Fruit fly (Drosophila melanogaster) whole organism, embryonic: ENCODE results near the gene CG3091.

Experiments used
- Atf-2 ChIP-seq: fragments of 200-800 bp; sonication (Bioruptor generic); optimal IDR thresholded peaks from 2 replicates; lab custom pipeline; 2016; ENCODE audit warnings: missing biosample characterization, missing genetic modification characterization
- CG10654 ChIP-seq: fragments of 200-800 bp; sonication (Bioruptor generic); optimal IDR thresholded peaks from 2 replicates; lab custom pipeline; 2016; ENCODE audit warnings: missing biosample characterization, missing genetic modification characterization
- CG11085 ChIP-seq: fragments of 200-800 bp; sonication (Bioruptor generic); IDR thresholded peaks from 2 replicates; pipeline ENCODE4 v1.3.6; 2022; ENCODE audit warnings: missing biosample characterization, missing genetic modification characterization
- CG11456 ChIP-seq: fragments of 200-800 bp; sonication (Bioruptor generic); IDR thresholded peaks from 3 replicates; pipeline ENCODE4 v1.3.6; 2022; ENCODE audit warnings: missing biosample characterization, missing genetic modification characterization
- CG13123 ChIP-seq: fragments of 200-800 bp; sonication (Bioruptor generic); optimal IDR thresholded peaks from 2 replicates; lab custom pipeline; 2016; ENCODE audit warnings: missing biosample characterization, missing genetic modification characterization
- CG14050 ChIP-seq: fragments of 200-800 bp; sonication (Bioruptor generic); IDR thresholded peaks from 3 replicates; pipeline ENCODE4 v1.3.6; 2022; ENCODE audit warnings: missing biosample characterization, missing genetic modification characterization
- CG16815 ChIP-seq: fragments of 200-800 bp; sonication (Bioruptor generic); optimal IDR thresholded peaks from 3 replicates; lab custom pipeline; 2017; ENCODE audit warnings: missing biosample characterization, mild to moderate bottlenecking, missing genetic modification characterization
- CG17385 ChIP-seq: fragments of 200-800 bp; sonication (Bioruptor generic); optimal IDR thresholded peaks from 3 replicates; lab custom pipeline; 2018; ENCODE audit warnings: missing biosample characterization, mild to moderate bottlenecking, missing genetic modification characterization
- CG2120 ChIP-seq: fragments of 200-800 bp; sonication (Bioruptor generic); optimal IDR thresholded peaks from 3 replicates; lab custom pipeline; 2016; ENCODE audit warnings: missing biosample characterization, missing genetic modification characterization
- CG31224 ChIP-seq: fragments of 200-800 bp; sonication (Bioruptor generic); IDR thresholded peaks from 2 replicates; pipeline ENCODE4 v1.3.6; 2022; ENCODE audit warnings: missing biosample characterization, missing genetic modification characterization
- CG4360 ChIP-seq: fragments of 200-800 bp; sonication (Bioruptor generic); IDR thresholded peaks from 2 replicates; pipeline ENCODE4 v1.3.6; 2022; ENCODE audit warnings: missing biosample characterization, missing genetic modification characterization
- CG4820 ChIP-seq: fragments of 200-800 bp; sonication (Bioruptor generic); optimal IDR thresholded peaks from 3 replicates; lab custom pipeline; 2016; ENCODE audit warnings: missing biosample characterization, missing genetic modification characterization
- CG6272 ChIP-seq: fragments of 200-800 bp; sonication (Bioruptor generic); IDR thresholded peaks from 2 replicates; pipeline ENCODE4 v1.3.6; 2022; ENCODE audit warnings: missing biosample characterization, missing genetic modification characterization
- CG6654 ChIP-seq: fragments of 200-800 bp; sonication (Bioruptor generic); optimal IDR thresholded peaks from 2 replicates; lab custom pipeline; 2017; ENCODE audit warnings: missing biosample characterization, mild to moderate bottlenecking, missing genetic modification characterization
- CG6683 ChIP-seq: fragments of 200-800 bp; sonication (Bioruptor generic); optimal IDR thresholded peaks from 2 replicates; lab custom pipeline; 2017; ENCODE audit warnings: missing biosample characterization, mild to moderate bottlenecking, missing genetic modification characterization, missing genetic modification reagents
- CG7357 ChIP-seq: fragments of 200-800 bp; sonication (Bioruptor generic); IDR thresholded peaks from 3 replicates; pipeline ENCODE4 v1.3.6; 2022; ENCODE audit warnings: missing biosample characterization, missing genetic modification characterization
- CG7745 ChIP-seq: fragments of 200-800 bp; sonication (Bioruptor generic); optimal IDR thresholded peaks from 2 replicates; lab custom pipeline; 2018; ENCODE audit warnings: missing biosample characterization, mild to moderate bottlenecking, missing genetic modification characterization, moderate library complexity
- CG7786 ChIP-seq: fragments of 200-800 bp; sonication (Bioruptor generic); optimal IDR thresholded peaks from 2 replicates; lab custom pipeline; 2016; ENCODE audit warnings: missing biosample characterization, missing genetic modification characterization
- Chrac-16 ChIP-seq: fragments of 200-800 bp; sonication (Bioruptor generic); optimal IDR thresholded peaks from 3 replicates; lab custom pipeline; 2016; ENCODE audit warnings: missing biosample characterization, missing genetic modification characterization
- CkIIα-i1 ChIP-seq: fragments of 200-800 bp; sonication (Bioruptor generic); IDR thresholded peaks from 2 replicates; pipeline ENCODE4 v1.3.6; 2022; ENCODE audit warnings: missing biosample characterization, missing genetic modification characterization
- CoRest ChIP-seq: fragments of 200-800 bp; sonication (Bioruptor generic); optimal IDR thresholded peaks from 3 replicates; lab custom pipeline; 2018; ENCODE audit warnings: missing biosample characterization, mild to moderate bottlenecking, missing genetic modification characterization, moderate library complexity
- Dbx ChIP-seq: fragments of 200-800 bp; sonication (Bioruptor generic); IDR thresholded peaks from 3 replicates; pipeline ENCODE4 v1.3.6; 2022; ENCODE audit warnings: missing biosample characterization, missing genetic modification characterization
- Dek ChIP-seq: fragments of 200-800 bp; sonication (Bioruptor generic); optimal IDR thresholded peaks from 3 replicates; lab custom pipeline; 2019; ENCODE audit warnings: missing biosample characterization, mild to moderate bottlenecking, missing genetic modification characterization, moderate library complexity
- H2.0 ChIP-seq: fragments of 200-800 bp; sonication (Bioruptor generic); IDR thresholded peaks from 2 replicates; pipeline ENCODE4 v1.3.6; 2022; ENCODE audit warnings: missing biosample characterization, missing genetic modification characterization
- HHEX ChIP-seq: fragments of 200-800 bp; sonication (Bioruptor generic); optimal IDR thresholded peaks from 3 replicates; lab custom pipeline; 2017; ENCODE audit warnings: missing biosample characterization, mild to moderate bottlenecking, missing genetic modification characterization, missing genetic modification reagents
- HmgZ ChIP-seq: fragments of 200-800 bp; sonication (Bioruptor generic); optimal IDR thresholded peaks from 2 replicates; lab custom pipeline; 2018; ENCODE audit warnings: missing biosample characterization, mild to moderate bottlenecking, missing genetic modification characterization
- Hmr ChIP-seq: fragments of 200-800 bp; sonication (Bioruptor generic); optimal IDR thresholded peaks from 3 replicates; lab custom pipeline; 2017; ENCODE audit warnings: mild to moderate bottlenecking, missing biosample characterization, missing genetic modification reagents, missing genetic modification characterization
- MTF-1 ChIP-seq: fragments of 200-800 bp; sonication (Bioruptor generic); optimal IDR thresholded peaks from 2 replicates; lab custom pipeline; 2018; ENCODE audit warnings: missing biosample characterization, mild to moderate bottlenecking, missing genetic modification characterization, borderline replicate concordance
- Meics ChIP-seq: fragments of 200-800 bp; sonication (Bioruptor generic); optimal IDR thresholded peaks from 2 replicates; lab custom pipeline; 2017; ENCODE audit warnings: missing biosample characterization, mild to moderate bottlenecking, missing genetic modification characterization
- NK7.1 ChIP-seq: fragments of 200-800 bp; sonication (Bioruptor generic); optimal IDR thresholded peaks from 3 replicates; lab custom pipeline; 2016; ENCODE audit warnings: missing biosample characterization, missing genetic modification characterization
- Nf-YB ChIP-seq: fragments of 200-800 bp; sonication (Bioruptor generic); optimal IDR thresholded peaks from 3 replicates; lab custom pipeline; 2019; ENCODE audit warnings: missing biosample characterization, mild to moderate bottlenecking, missing genetic modification characterization, moderate library complexity
- Usf ChIP-seq: fragments of 200-800 bp; sonication (Bioruptor generic); optimal IDR thresholded peaks from 2 replicates; lab custom pipeline; 2017; ENCODE audit warnings: missing genotype, missing biosample characterization, missing genetic modification characterization
- ac ChIP-seq: fragments of 200-800 bp; sonication (Bioruptor generic); optimal IDR thresholded peaks from 3 replicates; lab custom pipeline; 2017; ENCODE audit warnings: missing biosample characterization, mild to moderate bottlenecking, missing genetic modification characterization
- al ChIP-seq: fragments of 200-800 bp; sonication (Bioruptor generic); IDR thresholded peaks from 2 replicates; pipeline ENCODE4 v1.3.6; 2022; ENCODE audit warnings: missing biosample characterization, missing genetic modification characterization
- grau ChIP-seq: fragments of 200-800 bp; optimal IDR thresholded peaks from 3 replicates; lab custom pipeline; 2019; ENCODE audit warnings: missing biosample characterization, mild to moderate bottlenecking, missing genetic modification characterization, moderate library complexity
- ham ChIP-seq: fragments of 200-800 bp; sonication (Bioruptor generic); IDR thresholded peaks from 2 replicates; pipeline ENCODE4 v1.3.6; 2022; ENCODE audit warnings: missing biosample characterization, missing genetic modification characterization
- jigr1 ChIP-seq: fragments of 200-800 bp; sonication (Bioruptor generic); IDR thresholded peaks from 3 replicates; pipeline ENCODE4 v1.3.6; 2022; ENCODE audit warnings: missing biosample characterization, missing genetic modification characterization
- klu ChIP-seq: fragments of 200-800 bp; sonication (Bioruptor generic); IDR thresholded peaks from 2 replicates; pipeline ENCODE4 v1.3.6; 2022; ENCODE audit warnings: missing biosample characterization, missing genetic modification characterization
- lab ChIP-seq: fragments of 200-800 bp; sonication (Bioruptor generic); optimal IDR thresholded peaks from 3 replicates; lab custom pipeline; 2017; ENCODE audit warnings: missing biosample characterization, missing genetic modification characterization, mild to moderate bottlenecking, moderate library complexity, missing genetic modification reagents
- lilli ChIP-seq: fragments of 200-800 bp; sonication (Bioruptor generic); optimal IDR thresholded peaks from 3 replicates; lab custom pipeline; 2016; ENCODE audit warnings: missing biosample characterization, missing genetic modification characterization
- nom ChIP-seq: fragments of 200-800 bp; sonication (Bioruptor generic); optimal IDR thresholded peaks from 2 replicates; lab custom pipeline; 2017; ENCODE audit warnings: missing biosample characterization, missing genetic modification characterization, mild to moderate bottlenecking, moderate library complexity, missing genetic modification reagents
- org-1 ChIP-seq: fragments of 200-800 bp; sonication (Bioruptor generic); optimal IDR thresholded peaks from 2 replicates; lab custom pipeline; 2017; ENCODE audit warnings: missing biosample characterization, missing genetic modification characterization
- pho ChIP-seq: fragments of 200-800 bp; sonication (Bioruptor generic); optimal IDR thresholded peaks from 2 replicates; lab custom pipeline; 2016; ENCODE audit warnings: missing biosample characterization, missing genetic modification characterization
- ro ChIP-seq: fragments of 200-800 bp; sonication (Bioruptor generic); IDR thresholded peaks from 2 replicates; pipeline ENCODE4 v1.3.6; 2022; ENCODE audit warnings: missing biosample characterization, missing genetic modification characterization
- run ChIP-seq: fragments of 200-800 bp; sonication (Bioruptor generic); optimal IDR thresholded peaks from 3 replicates; lab custom pipeline; 2018; ENCODE audit warnings: missing biosample characterization, mild to moderate bottlenecking, missing genetic modification characterization
- sens-2 ChIP-seq: fragments of 200-800 bp; sonication (Bioruptor generic); IDR thresholded peaks from 2 replicates; pipeline ENCODE4 v1.3.6; 2022; ENCODE audit warnings: missing biosample characterization, missing genetic modification characterization
- slbo ChIP-seq: fragments of 200-800 bp; sonication (Bioruptor generic); IDR thresholded peaks from 2 replicates; pipeline ENCODE4 v1.3.6; 2022; ENCODE audit warnings: missing biosample characterization, missing genetic modification characterization
- tna ChIP-seq: fragments of 200-800 bp; sonication (Bioruptor generic); IDR thresholded peaks from 2 replicates; pipeline ENCODE4 v1.3.6; 2022; ENCODE audit warnings: missing biosample characterization, missing genetic modification characterization; ENCODE audit not compliant: partially characterized antibody
- twi ChIP-seq: fragments of 200-800 bp; optimal IDR thresholded peaks from 2 replicates; lab custom pipeline; 2019; ENCODE audit warnings: missing biosample characterization, mild to moderate bottlenecking, missing genetic modification characterization, moderate library complexity
- unpg ChIP-seq: fragments of 200-800 bp; sonication (Bioruptor generic); optimal IDR thresholded peaks from 3 replicates; lab custom pipeline; 2018; ENCODE audit warnings: missing biosample characterization, mild to moderate bottlenecking, missing genetic modification characterization, moderate library complexity
- yki ChIP-seq: fragments of >200 bp; optimal IDR thresholded peaks from 3 replicates; lab custom pipeline; 2018
- zfh1 ChIP-seq: fragments of 200-800 bp; sonication (Bioruptor generic); IDR thresholded peaks from 3 replicates; pipeline ENCODE4 v1.3.6; 2022; ENCODE audit warnings: missing biosample characterization, missing genetic modification characterization

Gene CG3091

dm6 chrX:2301069-2301508 is 47.1 kb upstream of the CG3091 start (continued):
- peak; percentile 62 for TF ChIP-seq org-1 (GFP tag; lab: Kevin White, UChicago)
- TF ChIP-seq Hmr: peak; percentile 69
- TF ChIP-seq HHEX (GFP tag; lab: Kevin White, UChicago): peak; percentile 66
- no peak for TF ChIP-seq twi
- peak; percentile 35 for TF ChIP-seq Usf (GFP tag; lab: Kevin White, UChicago)
- TF ChIP-seq CG6272 (GFP tag; lab: Robert Waterston, UW): peak; percentile 34
- peak; percentile 18; the same call in 1 of the 2 replicates for TF ChIP-seq CG11085 (GFP tag; lab: Robert Waterston, UW)
- no peak for TF ChIP-seq CkIIα-i1 (GFP tag; lab: Robert Waterston, UW)
- no peak for TF ChIP-seq CG7745 (tag; lab: Kevin White, UChicago)
- no peak for TF ChIP-seq ac (GFP tag; lab: Kevin White, UChicago)
- TF ChIP-seq tna (GFP tag; lab: Robert Waterston, UW): no peak
- TF ChIP-seq zfh1 (GFP tag; lab: Robert Waterston, UW): no peak
- TF ChIP-seq lab (GFP tag; lab: Kevin White, UChicago): peak; percentile 61
- TF ChIP-seq CG16815: peak; percentile 46
- peak; percentile 35 for TF ChIP-seq unpg (GFP tag; lab: Kevin White, UChicago)
- no peak for TF ChIP-seq CG13123 (GFP tag; lab: Kevin White, UChicago)
- TF ChIP-seq pho (GFP tag; lab: Kevin White, UChicago): no peak
- TF ChIP-seq lilli: peak; percentile 38
- peak; percentile 2; the same call in 1 of the 2 replicates for TF ChIP-seq CG4360
- peak; percentile 54 for TF ChIP-seq HmgZ
- TF ChIP-seq NK7.1: no peak
- TF ChIP-seq run: peak; percentile 1
- TF ChIP-seq Atf-2 (GFP tag; lab: Kevin White, UChicago): no peak
- no peak for TF ChIP-seq MTF-1 (GFP tag; lab: Kevin White, UChicago)
- peak; percentile 15 for TF ChIP-seq Chrac-16 (GFP tag; lab: Kevin White, UChicago)
- TF ChIP-seq slbo (GFP tag; lab: Robert Waterston, UW): peak; percentile 69
- TF ChIP-seq H2.0 (GFP tag; lab: Robert Waterston, UW): peak; percentile 22; the same call in 1 of the 2 replicates
- peak; percentile 58 for TF ChIP-seq grau (tag; lab: Kevin White, UChicago)
- TF ChIP-seq Nf-YB (GFP tag; lab: Kevin White, UChicago): no peak
- 0 out of 3 replicates have a peak, but pooled peaks have one; percentile 12 for TF ChIP-seq CG11456 (GFP tag; lab: Robert Waterston, UW)
- no peak for TF ChIP-seq Dbx
- peak; percentile 18 for TF ChIP-seq Dek
- peak; percentile 40 for TF ChIP-seq nom (GFP tag; lab: Kevin White, UChicago)
- peak; percentile 39 for TF ChIP-seq CG4820 (GFP tag; lab: Kevin White, UChicago)
- no peak for TF ChIP-seq klu (GFP tag; lab: Robert Waterston, UW)
- no peak for TF ChIP-seq CG31224
- peak; percentile 6 for TF ChIP-seq CG7786 (GFP tag; lab: Kevin White, UChicago)
- TF ChIP-seq jigr1: no peak
- peak; percentile 57; the same call in 1 of the 2 replicates for TF ChIP-seq al
- no peak for TF ChIP-seq ro (GFP tag; lab: Robert Waterston, UW)
- peak; percentile 94 for TF ChIP-seq yki (lab: Kevin White, UChicago)
- peak; percentile 5 for TF ChIP-seq CG6683 (GFP tag; lab: Kevin White, UChicago)
- no peak for TF ChIP-seq CG14050
- TF ChIP-seq CG7357: peak; percentile 51; the same call in 2 of the 3 replicates
- peak; percentile 63 for TF ChIP-seq Meics
- peak; percentile 19; the same call in 1 of the 2 replicates for TF ChIP-seq sens-2
- peak; percentile 22 for TF ChIP-seq CG6654 (GFP tag; lab: Kevin White, UChicago)
- TF ChIP-seq CG17385 (GFP tag; lab: Kevin White, UChicago): no peak
- peak; percentile 40 for TF ChIP-seq CG2120
- TF ChIP-seq ham (GFP tag; lab: Robert Waterston, UW): peak; percentile 37; the same call in 1 of the 2 replicates
- peak; percentile 62 for TF ChIP-seq CoRest (tag; lab: Kevin White, UChicago)
- no peak for TF ChIP-seq CG10654 (GFP tag; lab: Kevin White, UChicago)
